Fruit fly (Drosophila melanogaster) whole organism, embryonic: ENCODE results near the gene Cep290.

Experiments
- Adf1 ChIP-seq: fragments of 200-800 bp; sonication (Bioruptor generic); IDR thresholded peaks from 2 replicates; pipeline ENCODE4 v1.3.6; 2022; ENCODE audit warnings: missing biosample characterization, missing genetic modification characterization
- Asciz ChIP-seq: fragments of 200-800 bp; sonication (Bioruptor generic); optimal IDR thresholded peaks from 2 replicates; lab custom pipeline; 2017; ENCODE audit warnings: missing biosample characterization, mild to moderate bottlenecking, missing genetic modification characterization, missing genetic modification reagents
- CG1024 ChIP-seq: fragments of 200-800 bp; sonication (Bioruptor generic); IDR thresholded peaks from 2 replicates; pipeline ENCODE4 v1.3.6; 2022; ENCODE audit warnings: missing biosample characterization, missing genetic modification characterization
- CG11456 ChIP-seq: fragments of 200-800 bp; sonication (Bioruptor generic); IDR thresholded peaks from 3 replicates; pipeline ENCODE4 v1.3.6; 2022; ENCODE audit warnings: missing biosample characterization, missing genetic modification characterization
- CG12391 ChIP-seq: fragments of 200-800 bp; sonication (Bioruptor generic); optimal IDR thresholded peaks from 3 replicates; lab custom pipeline; 2018; ENCODE audit warnings: missing biosample characterization, mild to moderate bottlenecking, missing genetic modification characterization, moderate library complexity
- CG14965 ChIP-seq: fragments of 200-800 bp; sonication (Bioruptor generic); optimal IDR thresholded peaks from 2 replicates; lab custom pipeline; 2016; ENCODE audit warnings: missing biosample characterization, missing genetic modification characterization, borderline replicate concordance
- CG15011 ChIP-seq: fragments of 200-800 bp; sonication (Bioruptor generic); optimal IDR thresholded peaks from 3 replicates; lab custom pipeline; 2018; ENCODE audit warnings: missing biosample characterization, mild to moderate bottlenecking, missing genetic modification characterization
- CG15514 ChIP-seq: fragments of 200-800 bp; sonication (Bioruptor generic); optimal IDR thresholded peaks from 3 replicates; lab custom pipeline; 2017; ENCODE audit warnings: missing biosample characterization, missing genetic modification characterization, mild to moderate bottlenecking, moderate library complexity, missing genetic modification reagents
- CG1603 ChIP-seq: fragments of 200-800 bp; sonication (Bioruptor generic); optimal IDR thresholded peaks from 2 replicates; lab custom pipeline; 2019; ENCODE audit warnings: missing biosample characterization, mild to moderate bottlenecking, missing genetic modification characterization, moderate library complexity
- CG16813 ChIP-seq: fragments of 200-800 bp; sonication (Bioruptor generic); IDR thresholded peaks from 3 replicates; pipeline ENCODE4 v1.3.6; 2022; ENCODE audit warnings: missing biosample characterization, missing genetic modification characterization; ENCODE audit not compliant: partially characterized antibody
- CG17361 ChIP-seq: fragments of 200-800 bp; sonication (Bioruptor generic); IDR thresholded peaks from 3 replicates; pipeline ENCODE4 v1.3.6; 2022; ENCODE audit warnings: missing biosample characterization, missing genetic modification characterization
- CG2129 ChIP-seq: fragments of 200-800 bp; sonication (Bioruptor generic); IDR thresholded peaks from 2 replicates; pipeline ENCODE4 v1.3.6; 2022; ENCODE audit warnings: missing biosample characterization, missing genetic modification characterization; ENCODE audit not compliant: partially characterized antibody
- CG2199 ChIP-seq: fragments of 200-800 bp; sonication (Bioruptor generic); IDR thresholded peaks from 3 replicates; pipeline ENCODE4 v1.3.6; 2022; ENCODE audit warnings: missing biosample characterization, missing genetic modification characterization
- CG30020 ChIP-seq: fragments of 200-800 bp; optimal IDR thresholded peaks from 2 replicates; lab custom pipeline; 2019; ENCODE audit warnings: missing biosample characterization, mild to moderate bottlenecking, missing genetic modification characterization, moderate library complexity
- CG32532 ChIP-seq: fragments of 200-800 bp; sonication (Bioruptor generic); IDR thresholded peaks from 2 replicates; pipeline ENCODE4 v1.3.6; 2022; ENCODE audit warnings: missing biosample characterization, missing genetic modification characterization
- CG34224 ChIP-seq: fragments of 200-800 bp; sonication (Bioruptor generic); IDR thresholded peaks from 3 replicates; pipeline ENCODE4 v1.3.6; 2022; ENCODE audit warnings: missing biosample characterization, missing genetic modification characterization; ENCODE audit not compliant: partially characterized antibody
- CG4360 ChIP-seq: fragments of 200-800 bp; sonication (Bioruptor generic); IDR thresholded peaks from 2 replicates; pipeline ENCODE4 v1.3.6; 2022; ENCODE audit warnings: missing biosample characterization, missing genetic modification characterization
- CG4424 ChIP-seq: fragments of 200-800 bp; sonication (Bioruptor generic); optimal IDR thresholded peaks from 3 replicates; lab custom pipeline; 2016; ENCODE audit warnings: missing biosample characterization, missing genetic modification characterization
- CG4854 ChIP-seq: fragments of 200-800 bp; sonication (Bioruptor generic); optimal IDR thresholded peaks from 2 replicates; lab custom pipeline; 2016; ENCODE audit warnings: missing biosample characterization, missing genetic modification characterization, inconsistent platforms
- CG5180 ChIP-seq: fragments of 200-800 bp; sonication (Bioruptor generic); optimal IDR thresholded peaks from 3 replicates; lab custom pipeline; 2017; ENCODE audit warnings: missing biosample characterization, missing genetic modification characterization, mild to moderate bottlenecking, moderate library complexity, missing genetic modification reagents
- CG7357 ChIP-seq: fragments of 200-800 bp; sonication (Bioruptor generic); IDR thresholded peaks from 3 replicates; pipeline ENCODE4 v1.3.6; 2022; ENCODE audit warnings: missing biosample characterization, missing genetic modification characterization
- CG7556 ChIP-seq: fragments of 200-800 bp; sonication (Bioruptor generic); optimal IDR thresholded peaks from 2 replicates; lab custom pipeline; 2017; ENCODE audit warnings: missing biosample characterization, mild to moderate bottlenecking, missing genetic modification characterization
- CG7963 ChIP-seq: fragments of 200-800 bp; sonication (Bioruptor generic); IDR thresholded peaks from 3 replicates; pipeline ENCODE4 v1.3.6; 2022; ENCODE audit warnings: missing biosample characterization, missing genetic modification characterization; ENCODE audit not compliant: partially characterized antibody
- CG7987 ChIP-seq: fragments of 200-800 bp; sonication (Bioruptor generic); optimal IDR thresholded peaks from 2 replicates; lab custom pipeline; 2018; ENCODE audit warnings: missing biosample characterization, mild to moderate bottlenecking, missing genetic modification characterization, moderate library complexity
- CG8281 ChIP-seq: fragments of 200-800 bp; sonication (Bioruptor generic); optimal IDR thresholded peaks from 2 replicates; lab custom pipeline; 2018; ENCODE audit warnings: missing biosample characterization, mild to moderate bottlenecking, missing genetic modification characterization, moderate library complexity
- CG9932 ChIP-seq: fragments of 200-800 bp; sonication (Bioruptor generic); IDR thresholded peaks from 2 replicates; pipeline ENCODE4 v1.3.6; 2022; ENCODE audit warnings: missing biosample characterization, missing genetic modification characterization
- Fer3 ChIP-seq: fragments of 200-800 bp; sonication (Bioruptor generic); optimal IDR thresholded peaks from 2 replicates; lab custom pipeline; 2018; ENCODE audit warnings: missing biosample characterization, mild to moderate bottlenecking, missing genetic modification characterization, moderate library complexity
- HLH3B ChIP-seq: fragments of 200-800 bp; sonication (Bioruptor generic); IDR thresholded peaks from 2 replicates; pipeline ENCODE4 v1.3.6; 2022; ENCODE audit warnings: missing biosample characterization, missing genetic modification characterization
- MBD-R2 ChIP-seq: fragments of 200-800 bp; sonication (Bioruptor generic); IDR thresholded peaks from 2 replicates; pipeline ENCODE4 v1.3.6; 2022; ENCODE audit warnings: missing biosample characterization, missing genetic modification characterization
- Myb ChIP-seq: fragments of 200-800 bp; sonication (Bioruptor generic); optimal IDR thresholded peaks from 2 replicates; lab custom pipeline; 2016; ENCODE audit warnings: missing biosample characterization, missing genetic modification characterization
- NFAT ChIP-seq: fragments of 200-800 bp; sonication (Bioruptor generic); IDR thresholded peaks from 2 replicates; pipeline ENCODE4 v1.3.6; 2022; ENCODE audit warnings: missing biosample characterization, missing genetic modification characterization
- Opbp ChIP-seq: fragments of 200-800 bp; sonication (Bioruptor generic); IDR thresholded peaks from 3 replicates; pipeline ENCODE4 v1.3.6; 2022; ENCODE audit warnings: missing biosample characterization, missing genetic modification characterization; ENCODE audit not compliant: partially characterized antibody
- YL-1 ChIP-seq: fragments of 200-800 bp; sonication (Bioruptor generic); optimal IDR thresholded peaks from 3 replicates; lab custom pipeline; 2017; ENCODE audit warnings: missing biosample characterization, mild to moderate bottlenecking, missing genetic modification characterization
- ase ChIP-seq: fragments of 200-800 bp; sonication (Bioruptor generic); IDR thresholded peaks from 3 replicates; pipeline ENCODE4 v1.3.6; 2022; ENCODE audit warnings: missing biosample characterization, missing genetic modification characterization
- ato ChIP-seq: fragments of 200-800 bp; sonication (Bioruptor generic); IDR thresholded peaks from 2 replicates; pipeline ENCODE4 v1.3.6; 2022; ENCODE audit warnings: missing biosample characterization, missing genetic modification characterization; ENCODE audit not compliant: partially characterized antibody
- gsb-n ChIP-seq: fragments of 200-800 bp; sonication (Bioruptor generic); optimal IDR thresholded peaks from 3 replicates; lab custom pipeline; 2018; ENCODE audit warnings: missing biosample characterization, mild to moderate bottlenecking, missing genetic modification characterization
- hb ChIP-seq: fragments of 200-800 bp; sonication (Bioruptor generic); IDR thresholded peaks from 3 replicates; pipeline ENCODE4 v1.3.6; 2022; ENCODE audit warnings: missing biosample characterization, missing genetic modification characterization; ENCODE audit not compliant: partially characterized antibody
- jumu ChIP-seq: fragments of 200-800 bp; sonication (Bioruptor generic); optimal IDR thresholded peaks from 3 replicates; lab custom pipeline; 2016; ENCODE audit warnings: missing biosample characterization, missing genetic modification characterization
- knrl ChIP-seq: fragments of 200-800 bp; sonication (Bioruptor generic); IDR thresholded peaks from 3 replicates; pipeline ENCODE4 v1.3.6; 2022; ENCODE audit warnings: missing biosample characterization, missing genetic modification characterization; ENCODE audit not compliant: partially characterized antibody
- lilli ChIP-seq: fragments of 200-800 bp; sonication (Bioruptor generic); optimal IDR thresholded peaks from 3 replicates; lab custom pipeline; 2016; ENCODE audit warnings: missing biosample characterization, missing genetic modification characterization
- mam ChIP-seq: fragments of 200-800 bp; sonication (Bioruptor generic); optimal IDR thresholded peaks from 3 replicates; lab custom pipeline; 2016; ENCODE audit warnings: missing biosample characterization, missing genetic modification characterization
- oc ChIP-seq: fragments of 200-800 bp; sonication (Bioruptor generic); optimal IDR thresholded peaks from 2 replicates; lab custom pipeline; 2018; ENCODE audit warnings: missing biosample characterization, mild to moderate bottlenecking, missing genetic modification characterization, moderate library complexity
- phol ChIP-seq: fragments of 200-800 bp; sonication (Bioruptor generic); optimal IDR thresholded peaks from 3 replicates; lab custom pipeline; 2018; ENCODE audit warnings: missing biosample characterization, mild to moderate bottlenecking, missing genetic modification characterization, moderate library complexity
- trem ChIP-seq: fragments of 200-800 bp; optimal IDR thresholded peaks from 3 replicates; lab custom pipeline; 2019; ENCODE audit warnings: missing biosample characterization, mild to moderate bottlenecking, missing genetic modification characterization, moderate library complexity
- vnd ChIP-seq: fragments of 200-800 bp; sonication (Bioruptor generic); IDR thresholded peaks from 3 replicates; pipeline ENCODE4 v1.3.6; 2022; ENCODE audit warnings: missing biosample characterization, missing genetic modification characterization; ENCODE audit not compliant: partially characterized antibody
- zfh1 ChIP-seq: fragments of 200-800 bp; sonication (Bioruptor generic); IDR thresholded peaks from 3 replicates; pipeline ENCODE4 v1.3.6; 2022; ENCODE audit warnings: missing biosample characterization, missing genetic modification characterization

Gene Cep290

DNA sequence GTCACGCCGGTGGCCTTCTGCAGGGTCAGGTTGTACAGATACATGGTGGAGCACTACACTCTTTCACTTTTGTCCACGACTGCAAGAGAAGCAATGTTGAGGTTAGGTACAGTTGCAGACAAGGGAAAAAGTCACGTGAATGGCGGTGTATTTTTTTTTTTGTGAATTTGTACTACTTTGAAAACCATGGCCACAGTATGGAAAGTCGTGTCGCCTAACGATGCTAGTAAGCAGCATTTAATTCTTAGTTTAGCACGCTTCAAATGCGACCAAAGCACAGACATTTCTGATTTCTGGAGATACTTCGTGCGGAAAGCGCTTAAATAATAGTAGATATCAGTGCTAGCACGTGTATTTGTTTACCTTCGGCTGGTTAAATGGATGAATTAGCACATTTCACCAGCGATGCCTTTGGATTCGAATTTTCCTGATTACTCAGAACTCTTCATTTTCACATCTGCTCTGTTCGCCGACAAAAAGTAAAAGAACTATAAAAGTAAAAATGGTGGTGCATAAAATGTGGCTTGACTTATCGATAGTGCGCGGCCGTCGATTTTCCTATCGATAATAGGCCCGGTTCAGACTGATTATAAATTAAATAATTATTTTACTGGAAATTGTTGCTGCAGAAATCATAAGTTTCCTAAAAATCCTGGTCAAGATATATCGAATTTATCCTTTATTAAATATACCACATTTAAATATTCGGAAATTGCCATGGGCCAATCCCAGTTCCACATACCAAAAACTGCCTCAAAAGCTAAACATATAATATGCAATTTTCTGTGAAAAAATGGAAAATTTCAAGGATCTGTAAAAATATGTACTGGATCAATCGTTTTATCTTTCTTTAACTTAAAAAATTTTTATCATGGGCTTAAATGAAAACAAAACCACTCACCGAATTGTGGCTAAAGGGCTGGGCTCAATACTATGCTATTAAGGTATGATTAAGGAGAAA lies 10.5 kb upstream of the Cep290 start, which contains the start of gene Sf3b3 (continued):
- peak; percentile 76; the same call in 2 of the 3 replicates for TF ChIP-seq Opbp
- TF ChIP-seq CG1603 (tag; lab: Kevin White, UChicago), result peak; percentile 10
- peak; percentile 54 for TF ChIP-seq CG16813 (GFP tag; lab: Robert Waterston, UW)
- TF ChIP-seq HLH3B, result peak; percentile 36; the same call in 1 of the 2 replicates
- peak; percentile 83 for TF ChIP-seq phol (tag; lab: Kevin White, UChicago)
- peak; percentile 6 for TF ChIP-seq Asciz (GFP tag; lab: Kevin White, UChicago)
- TF ChIP-seq CG2199, result 0 out of 3 replicates have a peak, but pooled peaks have one; percentile 44
- TF ChIP-seq CG8281 (tag; lab: Kevin White, UChicago), result no peak
- TF ChIP-seq vnd, result peak; percentile 57; the same call in 2 of the 3 replicates
- TF ChIP-seq CG5180 (GFP tag; lab: Kevin White, UChicago), result no peak
- peak; percentile 23 for TF ChIP-seq CG4424
- 0 out of 3 replicates have a peak, but pooled peaks have one; percentile 41 for TF ChIP-seq zfh1 (GFP tag; lab: Robert Waterston, UW)
- TF ChIP-seq trem, result peak; percentile 28
- TF ChIP-seq CG7963, result peak; percentile 60; the same call in 1 of the 3 replicates
- TF ChIP-seq CG14965 (GFP tag; lab: Kevin White, UChicago), result no peak
- no peak for TF ChIP-seq oc (tag; lab: Kevin White, UChicago)
- TF ChIP-seq ato (GFP tag; lab: Robert Waterston, UW), result peak; percentile 64
- TF ChIP-seq jumu (GFP tag; lab: Kevin White, UChicago), result no peak
- TF ChIP-seq CG7556 (GFP tag; lab: Kevin White, UChicago), result no peak
- TF ChIP-seq CG9932 (GFP tag; lab: Robert Waterston, UW), result 0 out of 2 replicates have a peak, but pooled peaks have one; percentile 20
- peak; percentile 53; the same call in 1 of the 2 replicates for TF ChIP-seq CG1024 (GFP tag; lab: Robert Waterston, UW)
- peak; percentile 54 for TF ChIP-seq NFAT (GFP tag; lab: Robert Waterston, UW)
- peak; percentile 33 for TF ChIP-seq mam
- TF ChIP-seq CG7357, result peak; percentile 22; the same call in 1 of the 3 replicates
- TF ChIP-seq gsb-n, result no peak
- no peak for TF ChIP-seq ase
- peak; percentile 57 for TF ChIP-seq CG15514 (GFP tag; lab: Kevin White, UChicago)
- peak; percentile 24; the same call in 1 of the 2 replicates for TF ChIP-seq CG2129 (GFP tag; lab: Robert Waterston, UW)
- TF ChIP-seq CG30020 (tag; lab: Kevin White, UChicago), result peak; percentile 12
- TF ChIP-seq Fer3 (tag; lab: Kevin White, UChicago), result no peak
- no peak for TF ChIP-seq Adf1 (GFP tag; lab: Robert Waterston, UW)
- peak; percentile 30; the same call in 1 of the 3 replicates for TF ChIP-seq CG17361
- peak; percentile 38; the same call in 1 of the 3 replicates for TF ChIP-seq hb (GFP tag; lab: Robert Waterston, UW)
- TF ChIP-seq CG12391 (tag; lab: Kevin White, UChicago), result peak; percentile 4
- TF ChIP-seq CG7987, result peak; percentile 28
- TF ChIP-seq Myb (GFP tag; lab: Kevin White, UChicago), result no peak
- no peak for TF ChIP-seq CG4360
- TF ChIP-seq CG11456 (GFP tag; lab: Robert Waterston, UW), result 0 out of 3 replicates have a peak, but pooled peaks have one; percentile 3
- peak; percentile 55 for TF ChIP-seq knrl (GFP tag; lab: Robert Waterston, UW)
- TF ChIP-seq CG4854, result no peak
- TF ChIP-seq MBD-R2 (GFP tag; lab: Robert Waterston, UW), result 0 out of 2 replicates have a peak, but pooled peaks have one; percentile 27
- TF ChIP-seq YL-1, result peak; percentile 70
- TF ChIP-seq CG32532, result peak; percentile 35; the same call in 1 of the 2 replicates
- TF ChIP-seq CG15011 (GFP tag; lab: Kevin White, UChicago), result no peak
- peak; percentile 38 for TF ChIP-seq CG34224 (GFP tag; lab: Robert Waterston, UW)
- TF ChIP-seq lilli (GFP tag; lab: Kevin White, UChicago), result peak; percentile 17
